Worm (Caenorhabditis elegans) whole organism, young adult: Measurements from ENCODE around the gene Y32H12A.6.

Experiments used
- B0019.2 ChIP-seq: fragments of 200-800 bp; sonication (Bioruptor generic); conservative IDR thresholded peaks from 2 replicates; pipeline ENCODE4 v1.3.6; 2022; ENCODE audit warnings: missing genetic modification reagents, missing genetic modification characterization, missing compliant biosample characterization
- B0261.1 ChIP-seq: sonication (generic microtip); optimal IDR thresholded peaks from 2 replicates; lab custom pipeline; 2016; ENCODE audit warnings: mild to moderate bottlenecking, missing genetic modification characterization, moderate library complexity, missing compliant biosample characterization
- D2030.7 ChIP-seq: fragments of 200-800 bp; sonication (Bioruptor generic); IDR thresholded peaks from 2 replicates; pipeline ENCODE4 v1.3.6; 2022; ENCODE audit warnings: missing genetic modification reagents, missing genetic modification characterization, missing compliant biosample characterization
- F37B4.10 ChIP-seq: fragments of 200-800 bp; sonication (Bioruptor generic); IDR thresholded peaks from 2 replicates; pipeline ENCODE4 v1.3.6; 2022; ENCODE audit warnings: missing genetic modification characterization, missing compliant biosample characterization
- F52B5.7 ChIP-seq: sonication (generic microtip); optimal IDR thresholded peaks from 2 replicates; lab custom pipeline; 2016; ENCODE audit warnings: mild to moderate bottlenecking, missing genetic modification characterization, missing compliant biosample characterization
- K12H6.12 ChIP-seq: fragments of 200-800 bp; sonication (Bioruptor generic); optimal IDR thresholded peaks from 2 replicates; lab custom pipeline; 2018; ENCODE audit warnings: mild to moderate bottlenecking, missing genetic modification characterization, missing compliant biosample characterization
- T07F8.4 ChIP-seq: sonication (generic microtip); optimal IDR thresholded peaks from 2 replicates; lab custom pipeline; 2016; ENCODE audit warnings: mild to moderate bottlenecking, missing genetic modification characterization, moderate library complexity, missing compliant biosample characterization
- Y53F4B.3 ChIP-seq: fragments of 200-800 bp; sonication (Bioruptor generic); IDR thresholded peaks from 2 replicates; pipeline ENCODE4 v1.3.6; 2022; ENCODE audit warnings: missing genetic modification reagents, missing genetic modification characterization, missing compliant biosample characterization
- akir-1 ChIP-seq: fragments of 200-800 bp; sonication (Bioruptor generic); optimal IDR thresholded peaks from 2 replicates; lab custom pipeline; 2018; ENCODE audit warnings: mild to moderate bottlenecking, missing genetic modification characterization, moderate library complexity, missing compliant biosample characterization
- ama-1 ChIP-seq, 3 experiments: fragments of 150-350 bp in 1 of 3; sonication (generic microtip) in 2 of 3; optimal IDR thresholded peaks; 2 replicates each; lab custom pipeline; 2014 to 2018; ENCODE audit warnings: missing biosample characterization in 2 of 3, missing genetic modification characterization in 2 of 3, missing genetic modification reagents in 2 of 3
- aptf-2 ChIP-seq: fragments of 200-800 bp; sonication (Bioruptor generic); conservative IDR thresholded peaks from 2 replicates; pipeline ENCODE4 v1.3.6; 2022; ENCODE audit warnings: missing genetic modification reagents, missing genetic modification characterization, missing compliant biosample characterization
- attf-5 ChIP-seq: fragments of 200-800 bp; sonication (Bioruptor generic); optimal IDR thresholded peaks from 2 replicates; lab custom pipeline; 2018; ENCODE audit warnings: mild to moderate bottlenecking, missing genetic modification characterization, missing compliant biosample characterization
- attf-6 ChIP-seq: fragments of 200-800 bp; sonication (Bioruptor generic); IDR thresholded peaks from 2 replicates; pipeline ENCODE4 v1.3.6; 2022; ENCODE audit warnings: missing genetic modification reagents, missing genetic modification characterization, missing compliant biosample characterization
- cebp-1 ChIP-seq, 2 experiments: fragments of 200-800 bp in 1 of 2; sonication (Bioruptor generic) in 1 of 2; sonication (generic microtip) in 1 of 2; IDR thresholded peaks in 1 of 2; optimal IDR thresholded peaks in 1 of 2; 2 replicates each; pipeline versions ENCODE4 v1.3.6 to Lab custom; 2017 to 2022; ENCODE audit warnings: missing compliant biosample characterization in 2 of 2, missing genetic modification characterization in 2 of 2, mild to moderate bottlenecking in 1 of 2, missing genetic modification reagents in 1 of 2, moderate library complexity in 1 of 2
- ceh-27 ChIP-seq: fragments of 200-800 bp; sonication (Bioruptor generic); optimal IDR thresholded peaks from 2 replicates; lab custom pipeline; 2018; ENCODE audit warnings: mild to moderate bottlenecking, missing genetic modification characterization, moderate library complexity, missing compliant biosample characterization
- ceh-40 ChIP-seq: fragments of 200-800 bp; sonication (Bioruptor generic); IDR thresholded peaks from 2 replicates; pipeline ENCODE4 v1.3.6; 2022; ENCODE audit warnings: missing genetic modification characterization, missing compliant biosample characterization
- ceh-58 ChIP-seq: fragments of 200-800 bp; sonication (Bioruptor generic); IDR thresholded peaks from 2 replicates; pipeline ENCODE4 v1.3.6; 2022; ENCODE audit warnings: missing genetic modification characterization, missing compliant biosample characterization
- ekl-4 ChIP-seq: fragments of 200-800 bp; sonication (Bioruptor generic); IDR thresholded peaks from 2 replicates; pipeline ENCODE4 v1.3.6; 2022; ENCODE audit warnings: missing genetic modification reagents, missing genetic modification characterization, missing compliant biosample characterization
- fkh-3 ChIP-seq: sonication (generic microtip); optimal IDR thresholded peaks from 2 replicates; lab custom pipeline; 2016; ENCODE audit warnings: mild to moderate bottlenecking, missing genetic modification characterization, missing compliant biosample characterization
- gei-17 ChIP-seq: fragments of 200-800 bp; sonication (Bioruptor generic); optimal IDR thresholded peaks from 2 replicates; lab custom pipeline; 2018; ENCODE audit warnings: mild to moderate bottlenecking, missing genetic modification characterization, missing compliant biosample characterization
- hlh-12 ChIP-seq: sonication (generic microtip); optimal IDR thresholded peaks from 2 replicates; lab custom pipeline; 2016; ENCODE audit warnings: missing genetic modification characterization, missing compliant biosample characterization
- hlh-26 ChIP-seq: fragments of 200-800 bp; sonication (Bioruptor generic); conservative IDR thresholded peaks from 2 replicates; pipeline ENCODE4 v1.3.6; 2022; ENCODE audit warnings: missing genetic modification reagents, missing genetic modification characterization, missing compliant biosample characterization
- lag-1 ChIP-seq: fragments of 200-800 bp; sonication (Bioruptor generic); IDR thresholded peaks from 2 replicates; pipeline ENCODE4 v1.3.6; 2022; ENCODE audit warnings: missing genetic modification reagents, missing genetic modification characterization, missing compliant biosample characterization
- lin-26 ChIP-seq: fragments of 200-800 bp; sonication (Bioruptor generic); IDR thresholded peaks from 2 replicates; pipeline ENCODE4 v1.3.6; 2022; ENCODE audit warnings: missing genetic modification reagents, missing genetic modification characterization, missing compliant biosample characterization
- lsy-27 ChIP-seq: sonication (generic microtip); optimal IDR thresholded peaks from 2 replicates; lab custom pipeline; 2017; ENCODE audit warnings: missing genetic modification characterization, mild to moderate bottlenecking, missing compliant biosample characterization, antibody characterized with exemption, missing genotype, borderline replicate concordance; ENCODE audit not compliant: insufficient read depth
- madf-10 ChIP-seq: sonication (generic microtip); optimal IDR thresholded peaks from 2 replicates; lab custom pipeline; 2016; ENCODE audit warnings: mild to moderate bottlenecking, missing genetic modification characterization, missing compliant biosample characterization
- nfya-1 ChIP-seq: sonication (generic microtip); optimal IDR thresholded peaks from 2 replicates; lab custom pipeline; 2017; ENCODE audit warnings: antibody characterized with exemption, missing compliant biosample characterization, missing genetic modification characterization, borderline replicate concordance; ENCODE audit not compliant: insufficient read depth
- nfya-2 ChIP-seq: fragments of 200-800 bp; sonication (Bioruptor generic); IDR thresholded peaks from 2 replicates; pipeline ENCODE4 v1.3.6; 2022; ENCODE audit warnings: missing genetic modification reagents, missing genetic modification characterization, missing compliant biosample characterization
- rec-8 ChIP-seq, 2 experiments: sonication (generic microtip); optimal IDR thresholded peaks; 2 replicates each; lab custom pipeline; 2016; ENCODE audit warnings: mild to moderate bottlenecking in 2 of 2, missing genetic modification characterization in 2 of 2, missing genetic modification reagents in 2 of 2, missing genotype in 2 of 2, missing biosample characterization in 1 of 2, missing compliant biosample characterization in 1 of 2, moderate library complexity in 1 of 2
- repo-1 ChIP-seq: sonication (generic microtip); optimal IDR thresholded peaks from 2 replicates; lab custom pipeline; 2017; ENCODE audit warnings: mild to moderate bottlenecking, missing genetic modification characterization, missing compliant biosample characterization
- rpc-1 ChIP-seq, 2 experiments: fragments of 150-350 bp in 1 of 2; sonication (generic microtip) in 1 of 2; optimal IDR thresholded peaks; 2 replicates each; lab custom pipeline; 2014 to 2018; ENCODE audit warnings: missing biosample characterization in 1 of 2, missing genetic modification characterization in 1 of 2, missing genetic modification reagents in 1 of 2, missing genotype in 1 of 2
- sdz-38 ChIP-seq: sonication (generic microtip); optimal IDR thresholded peaks from 2 replicates; lab custom pipeline; 2016; ENCODE audit warnings: missing genotype, missing genetic modification characterization, missing compliant biosample characterization
- snpc-1.1 ChIP-seq: sonication (generic microtip); optimal IDR thresholded peaks from 2 replicates; lab custom pipeline; 2017; ENCODE audit warnings: missing genetic modification characterization, mild to moderate bottlenecking, missing compliant biosample characterization, antibody characterized with exemption, moderate library complexity, missing genotype, missing genetic modification reagents; ENCODE audit not compliant: insufficient read depth
- snpc-1.3 ChIP-seq: sonication (generic microtip); optimal IDR thresholded peaks from 2 replicates; lab custom pipeline; 2017; ENCODE audit warnings: missing genetic modification characterization, mild to moderate bottlenecking, missing compliant biosample characterization, antibody characterized with exemption, moderate library complexity, missing genotype, missing genetic modification reagents; ENCODE audit not compliant: insufficient read depth
- snpc-3.4 ChIP-seq: sonication (generic microtip); optimal IDR thresholded peaks from 2 replicates; lab custom pipeline; 2017; ENCODE audit warnings: missing genetic modification characterization, mild to moderate bottlenecking, missing compliant biosample characterization, antibody characterized with exemption, moderate library complexity, missing genotype, missing genetic modification reagents
- snpc-4 ChIP-seq, 5 experiments: fragments of 150-350 bp in 1 of 5; sonication (generic microtip) in 4 of 5; optimal IDR thresholded peaks; 2 replicates each; lab custom pipeline; 2014 to 2018; ENCODE audit warnings: missing genetic modification characterization in 5 of 5, missing biosample characterization in 3 of 5, antibody characterized with exemption in 2 of 5, mild to moderate bottlenecking in 2 of 5, missing compliant biosample characterization in 2 of 5, missing genotype in 2 of 5, moderate library complexity in 2 of 5, missing genetic modification reagents in 1 of 5
- somi-1 ChIP-seq: fragments of 200-800 bp; sonication (Bioruptor generic); optimal IDR thresholded peaks from 2 replicates; lab custom pipeline; 2018; ENCODE audit warnings: mild to moderate bottlenecking, missing genetic modification characterization, missing compliant biosample characterization
- sptf-2 ChIP-seq: fragments of 200-800 bp; sonication (Bioruptor generic); optimal IDR thresholded peaks from 2 replicates; lab custom pipeline; 2018; ENCODE audit warnings: mild to moderate bottlenecking, missing genetic modification characterization, missing compliant biosample characterization
- tbx-9 ChIP-seq: sonication (generic microtip); optimal IDR thresholded peaks from 2 replicates; lab custom pipeline; 2016; ENCODE audit warnings: borderline replicate concordance, missing genetic modification characterization, inconsistent platforms, missing compliant biosample characterization
- tlf-1 ChIP-seq: fragments of 200-800 bp; sonication (Bioruptor generic); optimal IDR thresholded peaks from 2 replicates; lab custom pipeline; 2018; ENCODE audit warnings: mild to moderate bottlenecking, missing genetic modification characterization, missing compliant biosample characterization
- unc-62 ChIP-seq: fragments of 150-350 bp; optimal IDR thresholded peaks from 2 replicates; lab custom pipeline; 2014; ENCODE audit warnings: missing biosample characterization, missing genetic modification reagents, missing genetic modification characterization
- xnd-1 ChIP-seq: sonication (generic microtip); optimal IDR thresholded peaks from 2 replicates; lab custom pipeline; 2016; ENCODE audit warnings: missing genotype, missing genetic modification reagents, missing genetic modification characterization, missing compliant biosample characterization
- zfh-2 ChIP-seq: fragments of 200-800 bp; sonication (Bioruptor generic); conservative IDR thresholded peaks from 2 replicates; pipeline ENCODE4 v1.3.6; 2022; ENCODE audit warnings: missing genetic modification reagents, missing genetic modification characterization, missing compliant biosample characterization
- ztf-28 ChIP-seq: fragments of 200-800 bp; sonication (Bioruptor generic); IDR thresholded peaks from 2 replicates; pipeline ENCODE4 v1.3.6; 2022; ENCODE audit warnings: missing genetic modification reagents, missing genetic modification characterization, missing compliant biosample characterization
- ztf-3 ChIP-seq: fragments of 200-800 bp; sonication (Bioruptor generic); optimal IDR thresholded peaks from 2 replicates; lab custom pipeline; 2018; ENCODE audit warnings: mild to moderate bottlenecking, missing genetic modification characterization, missing compliant biosample characterization
- ztf-6 ChIP-seq: fragments of 200-800 bp; sonication (Bioruptor generic); IDR thresholded peaks from 2 replicates; pipeline ENCODE4 v1.3.6; 2022; ENCODE audit warnings: missing genetic modification reagents, missing genetic modification characterization, missing compliant biosample characterization

Y32H12A.6 gene

ce11 chrIII:5380554-5380953, 1.4 kb downstream of the Y32H12A.6 start (continued):
- TF ChIP-seq T07F8.4 (tag; lab: Kevin White, UChicago) (no peak), nfya-2 (GFP tag; lab: Robert Waterston, UW) (no peak), hlh-26 (GFP tag; lab: Robert Waterston, UW) (no peak), K12H6.12 (tag; lab: Kevin White, UChicago) (no peak), fkh-3 (no peak), hlh-12 (tag; lab: Kevin White, UChicago) (no peak), ceh-58 (GFP tag; lab: Robert Waterston, UW) (no peak), akir-1 (no peak), xnd-1 (peak; percentile 94), ekl-4 (GFP tag; lab: Robert Waterston, UW) (peak; percentile 36; the same call in 1 of the 2 replicates), tlf-1 (GFP tag; lab: Kevin White, UChicago) (peak; percentile 22), ztf-28 (GFP tag; lab: Robert Waterston, UW) (no peak), zfh-2 (GFP tag; lab: Robert Waterston, UW) (no peak), B0261.1 (tag; lab: Kevin White, UChicago) (no peak), F37B4.10 (GFP tag; lab: Robert Waterston, UW) (no peak), snpc-4 (GFP tag; optimal IDR thresholded peaks at IDR 0.05; lab: Kevin White, UChicago) (no peak), snpc-4 (tag; optimal IDR thresholded peaks at IDR 0.05; lab: Kevin White, UChicago) (peak in 2 of 4 experiments; percentile 2 to 56), B0019.2 (no peak), ztf-3 (GFP tag; lab: Kevin White, UChicago) (no peak), rpc-1 (optimal IDR thresholded peaks at IDR 0.05; lab: Kevin White, UChicago) (no peak), rpc-1 (tag; optimal IDR thresholded peaks at IDR 0.05; lab: Kevin White, UChicago) (no peak), madf-10 (tag; lab: Kevin White, UChicago) (no peak), snpc-1.1 (tag; lab: Kevin White, UChicago) (no peak), attf-5 (no peak), cebp-1 (GFP tag; IDR thresholded peaks at IDR 0.05; lab: Robert Waterston, UW) (no peak), cebp-1 (tag; optimal IDR thresholded peaks at IDR 0.05; lab: Kevin White, UChicago) (no peak), lsy-27 (no peak), D2030.7 (GFP tag; lab: Robert Waterston, UW) (peak; percentile 65), gei-17 (GFP tag; lab: Kevin White, UChicago) (no peak), lag-1 (no peak), sdz-38 (tag; lab: Kevin White, UChicago) (no peak), rec-8 (tag; optimal IDR thresholded peaks at IDR 0.05; lab: Kevin White, UChicago) (no peak), snpc-3.4 (tag; lab: Kevin White, UChicago) (peak; percentile 75), sptf-2 (GFP tag; lab: Kevin White, UChicago) (no peak), F52B5.7 (tag; lab: Kevin White, UChicago) (no peak), ceh-27 (GFP tag; lab: Kevin White, UChicago) (no peak), Y53F4B.3 (GFP tag; lab: Robert Waterston, UW) (no peak), attf-6 (no peak), repo-1 (no peak), somi-1 (GFP tag; lab: Kevin White, UChicago) (no peak), ztf-6 (GFP tag; lab: Robert Waterston, UW) (no peak), ceh-40 (GFP tag; lab: Robert Waterston, UW) (no peak), ama-1 (optimal IDR thresholded peaks at IDR 0.05; lab: Kevin White, UChicago) (no peak), ama-1 (GFP tag; optimal IDR thresholded peaks at IDR 0.05; lab: Kevin White, UChicago) (no peak), nfya-1 (no peak), aptf-2 (GFP tag; lab: Robert Waterston, UW) (no peak), snpc-1.3 (tag; lab: Kevin White, UChicago) (peak; percentile 5), unc-62 (no peak), lin-26 (no peak), tbx-9 (no peak)
